Fruit fly (Drosophila melanogaster): Measurements from ENCODE around the gene GMF.
A peak's percentile ranks its signal among the peaks of the same experiment; 100 is the strongest.

Gene GMF

DNA sequence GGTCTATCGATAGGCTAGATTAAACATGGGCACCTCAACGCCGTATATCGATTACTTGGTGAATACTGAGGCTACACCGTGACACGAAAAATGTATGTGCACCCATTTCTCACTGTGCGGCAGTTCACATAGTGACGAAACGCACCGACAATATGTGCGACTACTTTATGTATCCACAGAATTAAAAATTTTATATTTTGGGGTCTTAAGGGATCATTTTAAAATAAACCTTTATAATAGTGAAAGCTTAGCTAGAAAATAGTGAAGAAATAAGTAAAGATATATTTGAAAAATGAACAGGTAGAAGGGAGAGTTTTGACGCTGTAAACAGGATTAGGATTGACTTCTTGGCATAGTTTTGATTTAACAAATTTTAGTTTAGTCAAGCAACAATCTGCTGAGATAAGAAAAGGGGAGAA lies 26.4 kb upstream of the GMF start, which contains the start of gene mRpL4 (continued):
- TF ChIP-seq Xbp1 (GFP tag; optimal IDR thresholded peaks at IDR 0.05) (peak; percentile 81), cg (GFP tag; optimal IDR thresholded peaks at IDR 0.05) (no peak), phol (tag; optimal IDR thresholded peaks at IDR 0.05) (peak; percentile 79), CG10267 (tag; optimal IDR thresholded peaks at IDR 0.05) (peak; percentile 67), CG14014 (GFP tag; IDR thresholded peaks at IDR 0.05) (peak; percentile 55), dmrt11E (tag; optimal IDR thresholded peaks at IDR 0.05) (peak; percentile 46), CG8290 (GFP tag; optimal IDR thresholded peaks at IDR 0.05) (peak; percentile 98), CG8290 (tag; optimal IDR thresholded peaks at IDR 0.05) (peak; percentile 97), crp (GFP tag; optimal IDR thresholded peaks at IDR 0.05) (peak in 1 of 2 experiments; percentile 31), CG43689 (GFP tag; IDR thresholded peaks at IDR 0.05) (no peak), dm (GFP tag; optimal IDR thresholded peaks at IDR 0.05) (peak; percentile 79), peb (GFP tag; IDR thresholded peaks at IDR 0.05) (no peak), CG1024 (GFP tag; IDR thresholded peaks at IDR 0.05) (no peak), dysf (GFP tag; IDR thresholded peaks at IDR 0.05) (no peak; the same call in 2 of the 3 replicates), Abd-B (GFP tag; optimal IDR thresholded peaks at IDR 0.05) (peak; percentile 72), gt (GFP tag; IDR thresholded peaks at IDR 0.05) (no peak), CG16813 (GFP tag; IDR thresholded peaks at IDR 0.05; ENCODE audit: partially characterized antibody) (peak; percentile 99), MTF-1 (GFP tag; optimal IDR thresholded peaks at IDR 0.05; ENCODE audit: borderline replicate concordance) (no peak), bbx (GFP tag; IDR thresholded peaks at IDR 0.05; ENCODE audit: partially characterized antibody) (peak; percentile 99), Hsf (GFP tag; optimal IDR thresholded peaks at IDR 0.05) (peak; percentile 81), sens-2 (GFP tag; IDR thresholded peaks at IDR 0.05) (no peak), CG3995 (GFP tag; optimal IDR thresholded peaks at IDR 0.05) (peak; percentile 87), C15 (GFP tag; IDR thresholded peaks at IDR 0.05) (0 out of 3 replicates have a peak, but pooled peaks have one; percentile 26), CG42726 (GFP tag; IDR thresholded peaks at IDR 0.05; ENCODE audit: partially characterized antibody) (peak; percentile 99), CG8388 (GFP tag; optimal IDR thresholded peaks at IDR 0.05) (peak; percentile 49), Usf (GFP tag; optimal IDR thresholded peaks at IDR 0.05) (no peak), sens (GFP tag) (peak; percentile 96), nom (GFP tag; optimal IDR thresholded peaks at IDR 0.05) (no peak), sug (tag; optimal IDR thresholded peaks at IDR 0.05) (no peak), Mad (GFP tag; optimal IDR thresholded peaks at IDR 0.05) (no peak), CG7745 (tag; optimal IDR thresholded peaks at IDR 0.05) (no peak), Mes4 (GFP tag; optimal IDR thresholded peaks at IDR 0.05) (peak; percentile 36), unpg (GFP tag; optimal IDR thresholded peaks at IDR 0.05) (peak; percentile 60), gem (tag; optimal IDR thresholded peaks at IDR 0.05) (peak; percentile 71), croc (GFP tag; conservative IDR thresholded peaks at IDR 0.05) (no peak), jumu (GFP tag; optimal IDR thresholded peaks at IDR 0.05) (peak; percentile 83), tna (GFP tag; IDR thresholded peaks at IDR 0.05; ENCODE audit: partially characterized antibody) (peak; percentile 99), ro (GFP tag; IDR thresholded peaks at IDR 0.05) (no peak), gsb (GFP tag; IDR thresholded peaks at IDR 0.05) (peak; percentile 14; the same call in 1 of the 2 replicates), nmo (GFP tag; optimal IDR thresholded peaks at IDR 0.05) (peak; percentile 67), wdn (GFP tag; IDR thresholded peaks at IDR 0.05) (peak; percentile 18; the same call in 1 of the 2 replicates), ttk (GFP tag; IDR thresholded peaks at IDR 0.05) (peak; percentile 65; the same call in 1 of the 2 replicates), pros (GFP tag; optimal IDR thresholded peaks at IDR 0.05) (no peak), CG17568 (GFP tag; optimal IDR thresholded peaks at IDR 0.05) (no peak), tgo (GFP tag; IDR thresholded peaks at IDR 0.05) (peak; percentile 27; the same call in 1 of the 3 replicates), CG17359 (tag; optimal IDR thresholded peaks at IDR 0.05) (no peak), Kr (GFP tag; optimal IDR thresholded peaks at IDR 0.05) (no peak), cwo (GFP tag; optimal IDR thresholded peaks at IDR 0.05) (no peak), crc (GFP tag; optimal IDR thresholded peaks at IDR 0.05) (peak; percentile 49), CG16863 (GFP tag; optimal IDR thresholded peaks at IDR 0.05) (peak; percentile 57), so (GFP tag; IDR thresholded peaks at IDR 0.05) (no peak)

Data from whole organism, embryonic.